Fruit fly (Drosophila melanogaster) whole organism: ENCODE results near the gene caps.

ENCODE experiments used
- CG8478 ChIP-seq: fragments of >200 bp; optimal IDR thresholded peaks from 2 replicates; lab custom pipeline; 2018; ENCODE audit warnings: inconsistent platforms
- Dll ChIP-seq: fragments of >200 bp; optimal IDR thresholded peaks from 2 replicates; lab custom pipeline; 2017
- EcR ChIP-seq, 2 experiments: fragments of >200 bp; optimal IDR thresholded peaks; 2 replicates each; lab custom pipeline; 2017; ENCODE audit warnings: missing biosample characterization in 2 of 2, missing genetic modification characterization in 2 of 2, missing genetic modification reagents in 2 of 2
- pan ChIP-seq: fragments of >200 bp; optimal IDR thresholded peaks from 2 replicates; lab custom pipeline; 2017
- psq ChIP-seq: fragments of >200 bp; optimal IDR thresholded peaks from 2 replicates; lab custom pipeline; 2017
- usp ChIP-seq: fragments of >200 bp; optimal IDR thresholded peaks from 2 replicates; lab custom pipeline; 2017; ENCODE audit warnings: missing biosample characterization, missing genetic modification characterization, mixed read lengths

caps gene

dm6 chr3L:13228502-13228941 is at the start of gene caps:
Gene caps (plus strand): TSS chr3L:13228692.
- TF ChIP-seq psq (lab: Kevin White, UChicago) (no peak), EcR (GFP tag; optimal IDR thresholded peaks at IDR 0.05; lab: Kevin White, UChicago) (no peak), Dll (peak; percentile 45), usp (no peak), CG8478 (lab: Kevin White, UChicago) (no peak)

- TF ChIP-seq CG8478 (lab: Kevin White, UChicago) (no peak), EcR (GFP tag; optimal IDR thresholded peaks at IDR 0.05; lab: Kevin White, UChicago) (no peak), psq (lab: Kevin White, UChicago) (no peak), Dll (no peak), pan (lab: Kevin White, UChicago) (no peak), usp (no peak)
Observed at dm6 chr3L:13180331-13180730, 48.2 kb upstream of the caps start.

DNA sequence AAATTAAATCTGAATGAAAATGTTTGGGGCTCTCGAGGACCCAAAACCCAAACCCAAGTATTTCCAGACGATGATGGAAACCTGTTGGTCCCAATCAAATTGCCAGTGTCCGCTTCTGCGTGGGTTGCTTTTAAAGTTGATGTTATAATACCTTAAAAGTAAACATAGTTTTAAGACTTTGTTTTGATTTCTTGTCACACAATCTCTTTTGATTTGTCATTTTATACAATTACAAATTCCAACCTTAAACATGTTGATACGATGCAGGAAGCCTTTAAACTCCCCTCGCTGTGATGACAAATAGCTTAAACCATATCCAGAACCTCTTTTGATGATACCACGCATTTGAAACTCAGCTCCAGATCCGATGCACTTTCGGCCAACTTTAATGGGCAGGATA is 46.2 kb upstream of the caps start:
- no peak for TF ChIP-seq CG8478 (lab: Kevin White, UChicago)
- TF ChIP-seq Dll: no peak
- no peak for TF ChIP-seq EcR (GFP tag; optimal IDR thresholded peaks at IDR 0.05; lab: Kevin White, UChicago)
- no peak for TF ChIP-seq psq (lab: Kevin White, UChicago)
- no peak for TF ChIP-seq usp
- no peak for TF ChIP-seq pan (lab: Kevin White, UChicago)

- TF ChIP-seq pan (lab: Kevin White, UChicago) (no peak), EcR (GFP tag; optimal IDR thresholded peaks at IDR 0.05; lab: Kevin White, UChicago) (no peak), usp (no peak), Dll (no peak), psq (lab: Kevin White, UChicago) (no peak), CG8478 (lab: Kevin White, UChicago) (no peak)
Observed at dm6 chr3L:13189280-13189679, 39.2 kb upstream of the caps start.

dm6 chr3L:13196237-13196636 is 32.3 kb upstream of the caps start:
- TF ChIP-seq psq (lab: Kevin White, UChicago) (no peak), Dll (peak; percentile 53)

dm6 chr3L:13197551-13197950 is 30.9 kb upstream of the caps start:
- TF ChIP-seq pan (lab: Kevin White, UChicago): no peak

- TF ChIP-seq EcR (GFP tag; optimal IDR thresholded peaks at IDR 0.05; lab: Kevin White, UChicago): no peak
Observed at dm6 chr3L:13210041-13210639, 18.4 kb upstream of the caps start.

dm6 chr3L:13211085-13211759 is 17.3 kb upstream of the caps start:
- TF ChIP-seq CG8478 (lab: Kevin White, UChicago): no peak
- no peak for TF ChIP-seq EcR (GFP tag; optimal IDR thresholded peaks at IDR 0.05; lab: Kevin White, UChicago)
- no peak for TF ChIP-seq pan (lab: Kevin White, UChicago)
- TF ChIP-seq psq (lab: Kevin White, UChicago): no peak
- no peak for TF ChIP-seq usp
- no peak for TF ChIP-seq Dll

- TF ChIP-seq usp (no peak), Dll (no peak), pan (lab: Kevin White, UChicago) (no peak), CG8478 (lab: Kevin White, UChicago) (no peak), EcR (GFP tag; optimal IDR thresholded peaks at IDR 0.05; lab: Kevin White, UChicago) (no peak), psq (lab: Kevin White, UChicago) (no peak)
Observed at dm6 chr3L:13212196-13212595, 16.3 kb upstream of the caps start.

- TF ChIP-seq psq (lab: Kevin White, UChicago) (no peak), pan (lab: Kevin White, UChicago) (peak; percentile 81), CG8478 (lab: Kevin White, UChicago) (no peak), Dll (peak; percentile 78)
Observed at dm6 chr3L:13212656-13213350, 15.7 kb upstream of the caps start.

DNA sequence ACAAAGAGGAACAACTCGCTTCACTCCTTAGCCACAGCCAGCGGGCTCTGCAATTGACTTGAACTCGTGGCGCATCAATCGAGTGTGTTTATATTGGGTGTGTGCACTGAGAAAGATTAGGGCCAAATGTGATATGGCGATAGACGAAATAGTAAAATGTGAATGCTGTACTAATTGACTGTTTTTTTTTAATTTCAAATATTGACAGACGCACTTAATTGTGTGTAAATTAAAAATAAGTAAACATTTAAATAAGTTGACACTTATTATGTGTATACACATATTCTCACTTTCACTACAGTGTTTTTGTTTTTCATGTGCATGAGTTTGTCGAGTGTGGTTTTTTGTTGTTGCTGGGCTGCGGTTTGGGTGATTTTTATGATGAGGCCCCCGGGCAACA is 15.1 kb upstream of the caps start:
- no peak for TF ChIP-seq EcR (GFP tag; optimal IDR thresholded peaks at IDR 0.05; lab: Kevin White, UChicago)
- TF ChIP-seq CG8478 (lab: Kevin White, UChicago): no peak
- no peak for TF ChIP-seq usp
- TF ChIP-seq psq (lab: Kevin White, UChicago): no peak
- no peak for TF ChIP-seq pan (lab: Kevin White, UChicago)
- TF ChIP-seq Dll: no peak

DNA sequence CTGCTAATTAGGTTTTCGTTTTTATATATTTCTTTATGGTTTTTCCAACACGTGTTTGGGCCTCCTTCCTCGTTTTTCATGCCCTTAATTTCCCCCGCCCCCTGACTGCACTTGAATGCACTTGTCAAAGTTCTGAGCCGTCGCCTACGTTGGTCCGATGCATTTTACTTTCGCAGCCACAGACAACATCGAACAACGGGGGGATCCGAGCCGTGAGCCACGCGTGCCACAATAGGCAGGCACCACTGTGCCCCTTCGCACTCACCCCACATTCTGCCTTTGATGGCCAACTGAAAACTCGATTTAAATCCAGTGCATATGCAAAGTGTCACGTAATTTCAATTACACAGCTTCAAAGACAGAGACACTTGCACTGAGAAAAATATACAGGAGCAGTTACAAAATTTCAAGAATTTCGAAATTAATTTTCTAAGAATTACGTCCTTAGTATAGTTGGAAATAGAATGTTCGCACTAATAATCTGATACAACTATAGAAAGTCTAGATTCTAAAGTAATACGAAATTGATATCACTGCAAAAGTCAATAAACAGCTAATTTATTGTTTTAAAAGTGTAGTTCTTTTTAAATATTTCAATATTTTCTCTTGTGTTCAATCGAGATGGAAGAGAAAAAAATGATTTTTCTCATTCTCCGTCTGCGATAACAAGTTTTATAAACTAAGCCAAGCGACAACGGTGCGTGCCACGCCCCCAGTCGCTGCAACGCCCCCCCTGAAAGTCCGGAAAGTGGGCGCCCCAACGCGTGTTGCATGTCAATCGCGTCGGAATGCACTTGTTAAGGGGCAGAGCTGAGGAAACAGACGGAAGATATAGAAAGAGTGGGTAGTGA is 13.7 kb upstream of the caps start:
- no peak for TF ChIP-seq EcR (GFP tag; optimal IDR thresholded peaks at IDR 0.05; lab: Kevin White, UChicago)
- TF ChIP-seq pan (lab: Kevin White, UChicago): no peak
- TF ChIP-seq Dll: no peak
- TF ChIP-seq usp: no peak
- no peak for TF ChIP-seq psq (lab: Kevin White, UChicago)
- no peak for TF ChIP-seq CG8478 (lab: Kevin White, UChicago)
